Worm (Caenorhabditis elegans): ENCODE data around the gene Y116A8C.37.

Gene Y116A8C.37

ce11 chrIV:17096168-17096567, 34.8 kb downstream of the Y116A8C.37 start, which contains the start of gene Y116A8C.27:
Gene Y116A8C.27 (minus strand): TSS chrIV:17096268.
- TF ChIP-seq tbx-37 (GFP tag; conservative IDR thresholded peaks at IDR 0.05) (no peak), hmg-4 (GFP tag; optimal IDR thresholded peaks at IDR 0.05) (no peak), pes-1 (GFP tag; IDR thresholded peaks at IDR 0.05) (no peak), hnd-1 (tag; optimal IDR thresholded peaks at IDR 0.05) (no peak), ceh-36 (tag; optimal IDR thresholded peaks at IDR 0.05) (no peak), aly-1 (tag; optimal IDR thresholded peaks at IDR 0.05) (no peak), tra-4 (tag; optimal IDR thresholded peaks at IDR 0.05) (no peak), F13C5.2 (tag; optimal IDR thresholded peaks at IDR 0.05) (no peak), ama-1 (optimal IDR thresholded peaks at IDR 0.05) (no peak), scrt-1 (GFP tag; IDR thresholded peaks at IDR 0.05) (no peak), ceh-13 (GFP tag; optimal IDR thresholded peaks at IDR 0.05) (no peak)

- TF ChIP-seq B0310.2 (tag; optimal IDR thresholded peaks at IDR 0.05), result no peak
- TF ChIP-seq tbx-11 (GFP tag; IDR thresholded peaks at IDR 0.05), result no peak
- TF ChIP-seq ama-1 (optimal IDR thresholded peaks at IDR 0.05), result no peak
- TF ChIP-seq ceh-13 (GFP tag; optimal IDR thresholded peaks at IDR 0.05), result no peak
- TF ChIP-seq tra-4 (tag; optimal IDR thresholded peaks at IDR 0.05), result no peak
Observed at ce11 chrIV:17093701-17094100, 37.2 kb downstream of the Y116A8C.37 start, which contains the start of gene Y116A8C.29. Gene Y116A8C.29 (plus strand): TSS chrIV:17094028.

- TF ChIP-seq hmg-4 (GFP tag; optimal IDR thresholded peaks at IDR 0.05) (no peak), ama-1 (optimal IDR thresholded peaks at IDR 0.05) (peak; percentile 64)
Observed at ce11 chrIV:17088849-17089248, 42.1 kb downstream of the Y116A8C.37 start, which contains the start of gene Y116A8C.43. Gene Y116A8C.43 (plus strand): TSS chrIV:17088851.

DNA sequence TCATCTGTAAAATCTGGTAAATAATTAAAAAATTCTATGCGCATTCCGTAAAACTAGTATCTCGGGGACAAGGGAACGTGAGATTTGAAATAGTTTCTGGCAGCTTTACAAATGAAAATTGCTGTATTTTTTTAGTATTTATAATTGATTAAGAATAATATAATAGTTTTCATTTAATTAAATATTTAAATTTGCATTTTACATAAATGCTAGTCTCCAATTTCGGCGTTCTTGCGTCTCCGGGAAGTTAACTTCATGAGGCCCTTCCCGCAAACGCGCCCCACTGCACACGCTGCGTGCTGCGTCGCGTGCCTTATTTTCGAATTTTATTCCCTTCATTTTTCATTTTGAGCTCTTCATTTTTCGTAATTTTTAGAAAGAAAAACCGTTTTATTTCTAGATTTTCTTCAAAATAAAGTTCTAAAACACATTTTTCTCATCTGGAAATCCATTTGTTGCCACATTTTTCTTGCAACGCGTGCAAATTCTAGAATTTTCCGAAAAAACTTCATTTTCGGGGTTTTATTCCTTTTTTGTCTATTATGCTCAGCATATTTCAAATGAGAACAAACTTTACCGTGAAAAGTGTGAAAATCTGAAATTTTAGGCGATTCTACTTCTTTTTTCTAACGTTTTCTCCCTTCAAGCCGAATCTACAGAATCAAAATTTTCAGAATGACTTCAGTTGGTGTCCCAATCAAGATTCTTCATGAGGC, 43.4 kb downstream of the Y116A8C.37 start, which contains the start of the genes snx-13 and snr-1:
TSS of gene snx-13 (minus strand) at position 55 of the 716 bp plus-strand sequence.
TSS of gene snr-1 (plus strand) at position 666 of the 716 bp plus-strand sequence.
- peak; percentile 61 for TF ChIP-seq ceh-36 (tag; optimal IDR thresholded peaks at IDR 0.05)
- TF ChIP-seq flt-1 (GFP tag; IDR thresholded peaks at IDR 0.05), result 0 out of 2 replicates have a peak, but pooled peaks have one; percentile 49
- TF ChIP-seq ets-7 (tag; optimal IDR thresholded peaks at IDR 0.05), result peak; percentile 16
- TF ChIP-seq hmg-4 (GFP tag; optimal IDR thresholded peaks at IDR 0.05), result peak; percentile 87
- TF ChIP-seq ama-1 (optimal IDR thresholded peaks at IDR 0.05), result no peak
- peak; percentile 90 for TF ChIP-seq hmbx-1 (tag; optimal IDR thresholded peaks at IDR 0.05)
- TF ChIP-seq B0310.2 (tag; optimal IDR thresholded peaks at IDR 0.05), result peak; percentile 86
- peak; percentile 79 for TF ChIP-seq sea-1 (GFP tag; conservative IDR thresholded peaks at IDR 0.05)
- TF ChIP-seq tbx-37 (GFP tag; conservative IDR thresholded peaks at IDR 0.05), result peak; percentile 71
- peak; percentile 63 for TF ChIP-seq tra-4 (tag; optimal IDR thresholded peaks at IDR 0.05)
- peak; percentile 88 for TF ChIP-seq ceh-13 (GFP tag; optimal IDR thresholded peaks at IDR 0.05)
- peak; percentile 73 for TF ChIP-seq hnd-1 (tag; optimal IDR thresholded peaks at IDR 0.05)
- TF ChIP-seq scrt-1 (GFP tag; IDR thresholded peaks at IDR 0.05), result peak; percentile 72
- TF ChIP-seq tbx-11 (GFP tag; IDR thresholded peaks at IDR 0.05), result peak; percentile 75
- TF ChIP-seq aly-1 (tag; optimal IDR thresholded peaks at IDR 0.05), result no peak
- peak; percentile 84 for TF ChIP-seq F13C5.2 (tag; optimal IDR thresholded peaks at IDR 0.05)
- TF ChIP-seq pes-1 (GFP tag; IDR thresholded peaks at IDR 0.05), result peak; percentile 88

- TF ChIP-seq tbx-11 (GFP tag; IDR thresholded peaks at IDR 0.05), result no peak
- no peak for TF ChIP-seq flt-1 (GFP tag; IDR thresholded peaks at IDR 0.05)
- no peak for TF ChIP-seq tra-4 (tag; optimal IDR thresholded peaks at IDR 0.05)
- no peak for TF ChIP-seq scrt-1 (GFP tag; IDR thresholded peaks at IDR 0.05)
- TF ChIP-seq hmbx-1 (tag; optimal IDR thresholded peaks at IDR 0.05), result no peak
- no peak for TF ChIP-seq ceh-13 (GFP tag; optimal IDR thresholded peaks at IDR 0.05)
- TF ChIP-seq pes-1 (GFP tag; IDR thresholded peaks at IDR 0.05), result no peak
- no peak for TF ChIP-seq F13C5.2 (tag; optimal IDR thresholded peaks at IDR 0.05)
- TF ChIP-seq ceh-36 (tag; optimal IDR thresholded peaks at IDR 0.05), result no peak
- no peak for TF ChIP-seq hmg-4 (GFP tag; optimal IDR thresholded peaks at IDR 0.05)
- TF ChIP-seq aly-1 (tag; optimal IDR thresholded peaks at IDR 0.05), result no peak
- TF ChIP-seq tbx-37 (GFP tag; conservative IDR thresholded peaks at IDR 0.05), result no peak
- TF ChIP-seq sea-1 (GFP tag; conservative IDR thresholded peaks at IDR 0.05), result no peak
- TF ChIP-seq B0310.2 (tag; optimal IDR thresholded peaks at IDR 0.05), result no peak
- no peak for TF ChIP-seq ama-1 (optimal IDR thresholded peaks at IDR 0.05)
- no peak for TF ChIP-seq ets-7 (tag; optimal IDR thresholded peaks at IDR 0.05)
- TF ChIP-seq hnd-1 (tag; optimal IDR thresholded peaks at IDR 0.05), result no peak
Observed at ce11 chrIV:17084839-17085238, 46.1 kb downstream of the Y116A8C.37 start.

- TF ChIP-seq tbx-11 (GFP tag; IDR thresholded peaks at IDR 0.05), result no peak
- no peak for TF ChIP-seq aly-1 (tag; optimal IDR thresholded peaks at IDR 0.05)
- TF ChIP-seq hmg-4 (GFP tag; optimal IDR thresholded peaks at IDR 0.05), result no peak
- TF ChIP-seq tra-4 (tag; optimal IDR thresholded peaks at IDR 0.05), result no peak
- no peak for TF ChIP-seq scrt-1 (GFP tag; IDR thresholded peaks at IDR 0.05)
- no peak for TF ChIP-seq ets-7 (tag; optimal IDR thresholded peaks at IDR 0.05)
- TF ChIP-seq flt-1 (GFP tag; IDR thresholded peaks at IDR 0.05), result no peak
- no peak for TF ChIP-seq tbx-37 (GFP tag; conservative IDR thresholded peaks at IDR 0.05)
- no peak for TF ChIP-seq hmbx-1 (tag; optimal IDR thresholded peaks at IDR 0.05)
- TF ChIP-seq ama-1 (optimal IDR thresholded peaks at IDR 0.05), result no peak
- TF ChIP-seq B0310.2 (tag; optimal IDR thresholded peaks at IDR 0.05), result no peak
- no peak for TF ChIP-seq pes-1 (GFP tag; IDR thresholded peaks at IDR 0.05)
- no peak for TF ChIP-seq sea-1 (GFP tag; conservative IDR thresholded peaks at IDR 0.05)
- no peak for TF ChIP-seq ceh-13 (GFP tag; optimal IDR thresholded peaks at IDR 0.05)
- TF ChIP-seq ceh-36 (tag; optimal IDR thresholded peaks at IDR 0.05), result no peak
- TF ChIP-seq hnd-1 (tag; optimal IDR thresholded peaks at IDR 0.05), result no peak
- no peak for TF ChIP-seq F13C5.2 (tag; optimal IDR thresholded peaks at IDR 0.05)
Observed at ce11 chrIV:17084317-17084716, 46.6 kb downstream of the Y116A8C.37 start.
